Worm (Caenorhabditis elegans): Measurements from ENCODE around the gene F28A10.13.

DNA sequence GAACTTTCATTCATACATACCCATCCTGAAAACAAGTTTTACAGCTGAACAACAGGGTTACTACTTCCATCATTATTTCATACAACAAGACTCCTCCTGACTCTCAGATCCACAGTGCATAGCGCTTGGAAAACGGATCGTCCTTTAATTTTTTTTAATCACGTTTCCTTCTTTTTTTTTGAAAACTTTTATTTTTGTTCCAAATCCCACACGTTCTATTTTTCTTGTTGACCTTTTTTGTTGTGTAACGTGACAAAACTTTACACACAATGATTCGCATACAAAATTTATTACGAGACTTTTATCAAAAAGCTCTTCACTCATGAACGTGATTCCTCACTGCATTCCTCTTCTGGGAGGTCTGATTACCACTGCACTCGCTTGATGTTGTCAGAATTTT is 8.5 kb upstream of the F28A10.13 start, which contains the start of gene clc-33:
- TF ChIP-seq tbx-2 (tag; optimal IDR thresholded peaks at IDR 0.05) (no peak), R02D3.7 (tag; optimal IDR thresholded peaks at IDR 0.05) (no peak)
